Worm (Caenorhabditis elegans): Measurements from ENCODE around the gene F40G9.15.

DNA sequence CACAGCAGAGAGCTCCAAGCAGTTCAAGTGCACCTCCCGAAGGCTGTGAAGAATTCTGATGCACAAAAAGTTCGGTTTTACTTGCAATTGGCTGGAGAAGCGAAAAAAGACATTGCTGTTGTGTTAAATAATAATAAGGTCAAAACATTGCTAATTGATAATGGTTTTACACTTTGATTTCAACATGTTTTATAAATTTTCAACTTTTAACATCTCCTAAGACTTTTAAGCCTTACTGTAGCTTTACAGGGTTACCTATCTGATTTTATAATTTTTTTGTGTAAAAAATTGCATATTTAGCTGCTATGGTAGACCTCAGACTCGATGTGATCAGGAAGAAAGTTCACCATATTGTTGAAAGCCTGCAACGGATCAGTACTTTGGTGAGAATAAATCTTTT, 48.0 kb upstream of the F40G9.15 start, which contains the start of gene pals-25:
- TF ChIP-seq hmg-4 (GFP tag; optimal IDR thresholded peaks at IDR 0.05), result no peak
- no peak for TF ChIP-seq ceh-36 (tag; optimal IDR thresholded peaks at IDR 0.05)
- no peak for TF ChIP-seq ama-1 (optimal IDR thresholded peaks at IDR 0.05)
- no peak for TF ChIP-seq B0310.2 (tag; optimal IDR thresholded peaks at IDR 0.05)
- TF ChIP-seq scrt-1 (GFP tag; IDR thresholded peaks at IDR 0.05), result no peak
- TF ChIP-seq aly-1 (tag; optimal IDR thresholded peaks at IDR 0.05), result no peak
- no peak for TF ChIP-seq tbx-37 (GFP tag; conservative IDR thresholded peaks at IDR 0.05)
- no peak for TF ChIP-seq tra-4 (tag; optimal IDR thresholded peaks at IDR 0.05)
- no peak for TF ChIP-seq hmbx-1 (tag; optimal IDR thresholded peaks at IDR 0.05)
- no peak for TF ChIP-seq tbx-11 (GFP tag; IDR thresholded peaks at IDR 0.05)
- TF ChIP-seq F13C5.2 (tag; optimal IDR thresholded peaks at IDR 0.05), result no peak
- no peak for TF ChIP-seq flt-1 (GFP tag; IDR thresholded peaks at IDR 0.05)
- no peak for TF ChIP-seq pes-1 (GFP tag; IDR thresholded peaks at IDR 0.05)
- no peak for TF ChIP-seq ceh-13 (GFP tag; optimal IDR thresholded peaks at IDR 0.05)

All from whole organism, early embryonic.